Fruit fly (Drosophila melanogaster) whole organism, embryonic: ENCODE results near the gene Snx6.

Experiments used
- CG1024 ChIP-seq: fragments of 200-800 bp; sonication (Bioruptor generic); IDR thresholded peaks from 2 replicates; pipeline ENCODE4 v1.3.6; 2022; ENCODE audit warnings: missing biosample characterization, missing genetic modification characterization
- CG10654 ChIP-seq: fragments of 200-800 bp; sonication (Bioruptor generic); optimal IDR thresholded peaks from 2 replicates; lab custom pipeline; 2016; ENCODE audit warnings: missing biosample characterization, missing genetic modification characterization
- CG11696 ChIP-seq: fragments of 200-800 bp; sonication (Bioruptor generic); IDR thresholded peaks from 2 replicates; pipeline ENCODE4 v1.3.6; 2022; ENCODE audit warnings: missing biosample characterization, missing genetic modification characterization
- CG12104 ChIP-seq: fragments of 200-800 bp; sonication (Bioruptor generic); optimal IDR thresholded peaks from 3 replicates; lab custom pipeline; 2016; ENCODE audit warnings: missing biosample characterization, missing genetic modification characterization
- CG13775 ChIP-seq: fragments of 200-800 bp; sonication (Bioruptor generic); optimal IDR thresholded peaks from 3 replicates; lab custom pipeline; 2017; ENCODE audit warnings: missing biosample characterization, mild to moderate bottlenecking, missing genetic modification characterization
- CG1529 ChIP-seq: fragments of 200-800 bp; sonication (Bioruptor generic); optimal IDR thresholded peaks from 3 replicates; lab custom pipeline; 2018; ENCODE audit warnings: missing biosample characterization, missing genetic modification characterization
- CG16863 ChIP-seq: fragments of 200-800 bp; sonication (Bioruptor generic); optimal IDR thresholded peaks from 3 replicates; lab custom pipeline; 2016; ENCODE audit warnings: missing biosample characterization, missing genetic modification characterization
- CG17359 ChIP-seq: fragments of 200-800 bp; sonication (Bioruptor generic); optimal IDR thresholded peaks from 3 replicates; lab custom pipeline; 2018; ENCODE audit warnings: missing biosample characterization, mild to moderate bottlenecking, missing genetic modification characterization, moderate library complexity
- CG17612 ChIP-seq: fragments of 200-800 bp; sonication (Bioruptor generic); IDR thresholded peaks from 2 replicates; pipeline ENCODE4 v1.3.6; 2022; ENCODE audit warnings: missing biosample characterization, missing genetic modification characterization
- CG17912 ChIP-seq: fragments of 200-800 bp; sonication (Bioruptor generic); optimal IDR thresholded peaks from 2 replicates; lab custom pipeline; 2018; ENCODE audit warnings: missing biosample characterization, mild to moderate bottlenecking, missing genetic modification characterization
- CG18764 ChIP-seq: fragments of 200-800 bp; sonication (Bioruptor generic); optimal IDR thresholded peaks from 3 replicates; lab custom pipeline; 2016; ENCODE audit warnings: missing biosample characterization, missing genetic modification characterization
- CG2120 ChIP-seq: fragments of 200-800 bp; sonication (Bioruptor generic); optimal IDR thresholded peaks from 3 replicates; lab custom pipeline; 2016; ENCODE audit warnings: missing biosample characterization, missing genetic modification characterization
- CG31224 ChIP-seq: fragments of 200-800 bp; sonication (Bioruptor generic); IDR thresholded peaks from 2 replicates; pipeline ENCODE4 v1.3.6; 2022; ENCODE audit warnings: missing biosample characterization, missing genetic modification characterization
- CG3726 ChIP-seq: fragments of 200-800 bp; sonication (Bioruptor generic); IDR thresholded peaks from 3 replicates; pipeline ENCODE4, ENCODE4 v1.3.6; 2022; ENCODE audit warnings: missing biosample characterization, missing genetic modification characterization
- CG4730 ChIP-seq: fragments of 200-800 bp; sonication (Bioruptor generic); IDR thresholded peaks from 2 replicates; pipeline ENCODE4 v1.3.6; 2022; ENCODE audit warnings: missing biosample characterization, missing genetic modification characterization
- CG7839 ChIP-seq: fragments of 200-800 bp; sonication (Bioruptor generic); optimal IDR thresholded peaks from 3 replicates; lab custom pipeline; 2018; ENCODE audit warnings: missing biosample characterization, mild to moderate bottlenecking, missing genetic modification characterization, moderate library complexity
- CG7963 ChIP-seq: fragments of 200-800 bp; sonication (Bioruptor generic); IDR thresholded peaks from 3 replicates; pipeline ENCODE4 v1.3.6; 2022; ENCODE audit warnings: missing biosample characterization, missing genetic modification characterization; ENCODE audit not compliant: partially characterized antibody
- CG9215 ChIP-seq: fragments of 200-800 bp; sonication (Bioruptor generic); IDR thresholded peaks from 2 replicates; pipeline ENCODE4 v1.3.6; 2022; ENCODE audit warnings: missing biosample characterization, missing genetic modification characterization
- CG9932 ChIP-seq: fragments of 200-800 bp; sonication (Bioruptor generic); IDR thresholded peaks from 2 replicates; pipeline ENCODE4 v1.3.6; 2022; ENCODE audit warnings: missing biosample characterization, missing genetic modification characterization
- CHES-1-like ChIP-seq: fragments of 200-800 bp; sonication (Bioruptor generic); optimal IDR thresholded peaks from 2 replicates; lab custom pipeline; 2016; ENCODE audit warnings: missing biosample characterization, missing genetic modification characterization
- CTCF ChIP-seq: fragments of 200-800 bp; sonication (Bioruptor generic); optimal IDR thresholded peaks from 2 replicates; lab custom pipeline; 2017; ENCODE audit warnings: missing biosample characterization, mild to moderate bottlenecking, missing genetic modification characterization, moderate library complexity
- E2f2 ChIP-seq: fragments of 200-800 bp; sonication (Bioruptor generic); IDR thresholded peaks from 2 replicates; pipeline ENCODE4 v1.3.6; 2022; ENCODE audit warnings: missing biosample characterization, missing genetic modification characterization
- Fer3 ChIP-seq: fragments of 200-800 bp; sonication (Bioruptor generic); optimal IDR thresholded peaks from 2 replicates; lab custom pipeline; 2018; ENCODE audit warnings: missing biosample characterization, mild to moderate bottlenecking, missing genetic modification characterization, moderate library complexity
- Gsc ChIP-seq: fragments of 200-800 bp; sonication (Bioruptor generic); IDR thresholded peaks from 2 replicates; pipeline ENCODE4 v1.3.6; 2022; ENCODE audit warnings: missing biosample characterization, missing genetic modification characterization
- PHDP ChIP-seq: fragments of 200-800 bp; sonication (Bioruptor generic); optimal IDR thresholded peaks from 3 replicates; lab custom pipeline; 2018; ENCODE audit warnings: missing biosample characterization, mild to moderate bottlenecking, missing genetic modification characterization, moderate library complexity
- Rx ChIP-seq: fragments of 200-800 bp; sonication (Bioruptor generic); IDR thresholded peaks from 2 replicates; pipeline ENCODE4 v1.3.6; 2022; ENCODE audit warnings: missing biosample characterization, missing genetic modification characterization
- Ssrp ChIP-seq: fragments of 200-800 bp; sonication (Bioruptor generic); optimal IDR thresholded peaks from 2 replicates; lab custom pipeline; 2018; ENCODE audit warnings: missing biosample characterization, mild to moderate bottlenecking, missing genetic modification characterization, moderate library complexity
- Trl ChIP-seq, 3 experiments: fragments of >200 bp in 2 of 3; fragments of 200-800 bp in 1 of 3; sonication (Bioruptor generic) in 1 of 3; optimal IDR thresholded peaks; 2 replicates in 1 of 3; 3 replicates in 2 of 3; lab custom pipeline; 2016 to 2017; ENCODE audit warnings: missing biosample characterization in 1 of 3, missing genetic modification characterization in 1 of 3
- al ChIP-seq: fragments of 200-800 bp; sonication (Bioruptor generic); IDR thresholded peaks from 2 replicates; pipeline ENCODE4 v1.3.6; 2022; ENCODE audit warnings: missing biosample characterization, missing genetic modification characterization
- ap ChIP-seq: fragments of 200-800 bp; sonication (Bioruptor generic); IDR thresholded peaks from 2 replicates; pipeline ENCODE4 v1.3.6; 2022; ENCODE audit warnings: missing biosample characterization, missing genetic modification characterization
- cad ChIP-seq: fragments of >200 bp; optimal IDR thresholded peaks from 2 replicates; lab custom pipeline; 2017; ENCODE audit warnings: missing biosample characterization, missing genetic modification characterization
- caup ChIP-seq: fragments of 200-800 bp; sonication (Bioruptor generic); optimal IDR thresholded peaks from 3 replicates; lab custom pipeline; 2017; ENCODE audit warnings: missing biosample characterization, mild to moderate bottlenecking, missing genetic modification characterization, moderate library complexity; ENCODE audit not compliant: severe bottlenecking
- disco-r ChIP-seq: fragments of 200-800 bp; sonication (Bioruptor generic); optimal IDR thresholded peaks from 2 replicates; lab custom pipeline; 2016; ENCODE audit warnings: missing biosample characterization, missing genetic modification characterization
- dm ChIP-seq: fragments of 200-800 bp; sonication (Bioruptor generic); optimal IDR thresholded peaks from 3 replicates; lab custom pipeline; 2016; ENCODE audit warnings: missing biosample characterization, missing genetic modification characterization
- fd64A ChIP-seq: fragments of 200-800 bp; sonication (Bioruptor generic); optimal IDR thresholded peaks from 3 replicates; lab custom pipeline; 2018; ENCODE audit warnings: missing biosample characterization, mild to moderate bottlenecking, missing genetic modification characterization
- gem ChIP-seq: fragments of 200-800 bp; sonication (Bioruptor generic); optimal IDR thresholded peaks from 2 replicates; lab custom pipeline; 2019; ENCODE audit warnings: missing biosample characterization, mild to moderate bottlenecking, missing genetic modification characterization, moderate library complexity
- gfzf ChIP-seq: fragments of 200-800 bp; sonication (Bioruptor generic); optimal IDR thresholded peaks from 2 replicates; lab custom pipeline; 2016; ENCODE audit warnings: missing biosample characterization, mild to moderate bottlenecking, missing genetic modification characterization, moderate library complexity
- grn ChIP-seq: fragments of 200-800 bp; sonication (Bioruptor generic); optimal IDR thresholded peaks from 3 replicates; lab custom pipeline; 2017; ENCODE audit warnings: missing biosample characterization, missing genetic modification characterization
- ham ChIP-seq: fragments of 200-800 bp; sonication (Bioruptor generic); IDR thresholded peaks from 2 replicates; pipeline ENCODE4 v1.3.6; 2022; ENCODE audit warnings: missing biosample characterization, missing genetic modification characterization
- hb ChIP-seq: fragments of 200-800 bp; sonication (Bioruptor generic); IDR thresholded peaks from 3 replicates; pipeline ENCODE4 v1.3.6; 2022; ENCODE audit warnings: missing biosample characterization, missing genetic modification characterization; ENCODE audit not compliant: partially characterized antibody
- jing ChIP-seq: fragments of 200-800 bp; sonication (Bioruptor generic); optimal IDR thresholded peaks from 2 replicates; lab custom pipeline; 2018; ENCODE audit warnings: missing biosample characterization, mild to moderate bottlenecking, missing genetic modification characterization
- lov ChIP-seq, 2 experiments: fragments of 200-800 bp in 1 of 2; fragments of >200 bp in 1 of 2; sonication (Bioruptor generic) in 1 of 2; IDR thresholded peaks in 1 of 2; optimal IDR thresholded peaks in 1 of 2; 2 replicates in 1 of 2; 3 replicates in 1 of 2; pipeline versions ENCODE4 v1.3.6 to Lab custom; 2017 to 2022; ENCODE audit warnings: missing biosample characterization in 1 of 2, missing genetic modification characterization in 1 of 2
- mirr ChIP-seq: fragments of 200-800 bp; sonication (Bioruptor generic); optimal IDR thresholded peaks from 3 replicates; lab custom pipeline; 2018; ENCODE audit warnings: missing biosample characterization, mild to moderate bottlenecking, missing genetic modification characterization
- pros ChIP-seq: fragments of 200-800 bp; sonication (Bioruptor generic); optimal IDR thresholded peaks from 3 replicates; lab custom pipeline; 2019; ENCODE audit warnings: missing biosample characterization, mild to moderate bottlenecking, missing genetic modification characterization, moderate library complexity
- repo ChIP-seq: fragments of 200-800 bp; sonication (Bioruptor generic); optimal IDR thresholded peaks from 2 replicates; lab custom pipeline; 2016; ENCODE audit warnings: missing biosample characterization, missing genetic modification characterization
- scrt ChIP-seq: fragments of 200-800 bp; sonication (Bioruptor generic); optimal IDR thresholded peaks from 2 replicates; lab custom pipeline; 2018; ENCODE audit warnings: missing biosample characterization, mild to moderate bottlenecking, missing genetic modification characterization, moderate library complexity
- sd ChIP-seq: fragments of 200-800 bp; sonication (Bioruptor generic); optimal IDR thresholded peaks from 3 replicates; lab custom pipeline; 2018; ENCODE audit warnings: missing biosample characterization, mild to moderate bottlenecking, missing genetic modification characterization, moderate library complexity
- slp2 ChIP-seq: fragments of 200-800 bp; sonication (Bioruptor generic); optimal IDR thresholded peaks from 2 replicates; lab custom pipeline; 2016; ENCODE audit warnings: missing biosample characterization, missing genetic modification characterization
- ssp ChIP-seq: fragments of 200-800 bp; sonication (Bioruptor generic); IDR thresholded peaks from 2 replicates; pipeline ENCODE4 v1.3.6; 2022; ENCODE audit warnings: missing biosample characterization, missing genetic modification characterization
- zfh1 ChIP-seq: fragments of 200-800 bp; sonication (Bioruptor generic); IDR thresholded peaks from 3 replicates; pipeline ENCODE4 v1.3.6; 2022; ENCODE audit warnings: missing biosample characterization, missing genetic modification characterization

Gene Snx6

DNA sequence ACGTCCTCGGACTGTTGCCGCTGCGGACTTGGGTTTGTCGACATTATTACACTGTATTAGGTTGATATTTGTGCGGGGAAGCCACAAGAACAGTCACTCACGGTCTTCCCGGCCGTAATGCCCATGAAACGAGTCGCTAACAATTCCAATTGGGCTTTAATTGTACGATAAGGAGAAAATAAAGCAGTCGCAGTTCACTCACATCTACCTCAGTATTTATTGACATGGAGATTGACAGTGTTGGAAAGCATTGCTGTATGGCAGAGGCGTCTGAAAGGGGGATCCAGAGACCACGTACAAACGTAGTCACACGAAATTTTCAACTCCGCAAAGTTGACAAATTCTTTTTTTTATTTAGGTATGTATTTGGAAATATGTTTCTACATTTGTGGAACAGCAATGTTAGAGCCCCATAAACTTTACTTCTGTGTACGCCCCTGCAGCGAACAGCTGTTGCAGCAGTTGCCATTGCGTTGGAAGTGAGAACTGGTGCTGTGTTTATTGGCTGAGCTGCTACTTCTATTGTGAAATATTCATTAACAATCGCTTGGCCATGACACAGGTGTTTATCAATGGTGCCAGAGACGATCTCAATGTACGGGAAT is 7.8 kb downstream of the Snx6 start, which contains the start of the genes CG8372 and CG8360 (continued):
- TF ChIP-seq E2f2, result peak; percentile 89
- TF ChIP-seq CG10654 (GFP tag; lab: Kevin White, UChicago), result peak; percentile 99
- TF ChIP-seq CG18764 (GFP tag; lab: Kevin White, UChicago), result peak; percentile 98
- peak; percentile 99 for TF ChIP-seq Rx (GFP tag; lab: Robert Waterston, UW)
- TF ChIP-seq scrt, result peak; percentile 96
- peak; percentile 99 for TF ChIP-seq CHES-1-like
- TF ChIP-seq Trl (optimal IDR thresholded peaks at IDR 0.05; lab: Kevin White, UChicago), result no peak
- peak; percentile 99 for TF ChIP-seq Trl (GFP tag; optimal IDR thresholded peaks at IDR 0.05; lab: Kevin White, UChicago)
- peak; percentile 97 for TF ChIP-seq CG9215 (GFP tag; lab: Robert Waterston, UW)
- TF ChIP-seq ham (GFP tag; lab: Robert Waterston, UW), result peak; percentile 93
- TF ChIP-seq ap, result peak; percentile 99
- TF ChIP-seq CG3726, result peak; percentile 98
- TF ChIP-seq caup, result peak; percentile 99
- TF ChIP-seq CG2120 (GFP tag; lab: Kevin White, UChicago), result peak; percentile 99
- peak; percentile 99 for TF ChIP-seq repo (GFP tag; lab: Kevin White, UChicago)
- TF ChIP-seq CG13775 (GFP tag; lab: Kevin White, UChicago), result peak; percentile 98
- peak; percentile 39 for TF ChIP-seq cad (GFP tag; lab: Kevin White, UChicago)
- TF ChIP-seq CG17612 (GFP tag; lab: Robert Waterston, UW), result peak; percentile 97
- peak; percentile 98 for TF ChIP-seq CG1529 (GFP tag; lab: Kevin White, UChicago)
- peak; percentile 96 for TF ChIP-seq CG11696 (GFP tag; lab: Robert Waterston, UW)
- peak; percentile 99 for TF ChIP-seq CG16863 (GFP tag; lab: Kevin White, UChicago)
- peak; percentile 99 for TF ChIP-seq jing (GFP tag; lab: Kevin White, UChicago)
- peak; percentile 100 for TF ChIP-seq zfh1 (GFP tag; lab: Robert Waterston, UW)
- peak; percentile 97 for TF ChIP-seq Gsc
- no peak for TF ChIP-seq CG7963 (GFP tag; lab: Robert Waterston, UW)
- peak; percentile 99 for TF ChIP-seq CG7839 (tag; lab: Kevin White, UChicago)
- TF ChIP-seq Fer3 (tag; lab: Kevin White, UChicago), result peak; percentile 98
- peak; percentile 99 for TF ChIP-seq CG9932 (GFP tag; lab: Robert Waterston, UW)
- TF ChIP-seq Ssrp, result peak; percentile 98
- TF ChIP-seq al (GFP tag; lab: Robert Waterston, UW), result peak; percentile 98
- TF ChIP-seq CG12104 (GFP tag; lab: Kevin White, UChicago), result peak; percentile 97
- peak; percentile 99 for TF ChIP-seq CG17359 (tag; lab: Kevin White, UChicago)
- TF ChIP-seq lov (optimal IDR thresholded peaks at IDR 0.05; lab: Kevin White, UChicago), result no peak
- TF ChIP-seq lov (GFP tag; IDR thresholded peaks at IDR 0.05; lab: Robert Waterston, UW), result peak; percentile 99
- peak; percentile 94 for TF ChIP-seq CG17912 (GFP tag; lab: Kevin White, UChicago)
- TF ChIP-seq gem (tag; lab: Kevin White, UChicago), result peak; percentile 99
- TF ChIP-seq CG31224, result peak; percentile 97
- TF ChIP-seq dm (GFP tag; lab: Kevin White, UChicago), result peak; percentile 98
- TF ChIP-seq mirr (GFP tag; lab: Kevin White, UChicago), result peak; percentile 99
- TF ChIP-seq grn (GFP tag; lab: Kevin White, UChicago), result peak; percentile 92
- peak; percentile 99 for TF ChIP-seq slp2 (GFP tag; lab: Kevin White, UChicago)
- TF ChIP-seq CTCF (GFP tag; lab: Kevin White, UChicago), result peak; percentile 76
- TF ChIP-seq gfzf, result peak; percentile 46
- TF ChIP-seq CG1024 (GFP tag; lab: Robert Waterston, UW), result peak; percentile 97
- TF ChIP-seq sd (tag; lab: Kevin White, UChicago), result peak; percentile 94
- TF ChIP-seq PHDP, result peak; percentile 98
- TF ChIP-seq ssp (GFP tag; lab: Robert Waterston, UW), result peak; percentile 94
- peak; percentile 99 for TF ChIP-seq CG4730 (GFP tag; lab: Robert Waterston, UW)
- peak; percentile 96 for TF ChIP-seq fd64A (GFP tag; lab: Kevin White, UChicago)
- TF ChIP-seq pros (GFP tag; lab: Kevin White, UChicago), result peak; percentile 65
- peak; percentile 98 for TF ChIP-seq disco-r
- 0 out of 3 replicates have a peak, but pooled peaks have one; percentile 31 for TF ChIP-seq hb (GFP tag; lab: Robert Waterston, UW)
